Fruit fly (Drosophila melanogaster) Kc167 (cell line): Measurements from ENCODE around the gene enc.

ENCODE experiments used
- h ChIP-seq: fragments of >200 bp; optimal IDR thresholded peaks from 3 replicates; lab custom pipeline; 2018; ENCODE audit warnings: missing external identifiers
- psq ChIP-seq: fragments of >200 bp; optimal IDR thresholded peaks from 2 replicates; lab custom pipeline; 2017; ENCODE audit warnings: missing external identifiers

dm6 chr3L:3825485-3825813 is 7.0 kb downstream of the enc start:
- TF ChIP-seq h (lab: Kevin White, UChicago) (no peak), psq (lab: Kevin White, UChicago) (no peak)
